Fruit fly (Drosophila melanogaster) whole organism, wandering third instar larva: Measurements from ENCODE around the gene CG12170.

Source experiments
- CG9705 ChIP-seq: fragments of 200-800 bp; sonication (Bioruptor generic); optimal IDR thresholded peaks from 2 replicates; lab custom pipeline; 2018; ENCODE audit warnings: missing biosample characterization, mild to moderate bottlenecking, missing genetic modification characterization
- GATAd ChIP-seq: sonication (Bioruptor generic); optimal IDR thresholded peaks from 2 replicates; lab custom pipeline; 2016; ENCODE audit warnings: missing biosample characterization, missing genetic modification characterization
- HLH106 ChIP-seq: fragments of 200-800 bp; optimal IDR thresholded peaks from 3 replicates; lab custom pipeline; 2019; ENCODE audit warnings: missing biosample characterization, mild to moderate bottlenecking, missing genetic modification characterization, moderate library complexity
- Hnf4 ChIP-seq: fragments of 200-800 bp; sonication (Bioruptor generic); optimal IDR thresholded peaks from 2 replicates; lab custom pipeline; 2016; ENCODE audit warnings: missing biosample characterization, mild to moderate bottlenecking, missing genetic modification characterization
- Mio ChIP-seq: sonication (Bioruptor generic); optimal IDR thresholded peaks from 2 replicates; lab custom pipeline; 2016; ENCODE audit warnings: missing biosample characterization, missing genetic modification characterization
- N ChIP-seq: fragments of >200 bp; optimal IDR thresholded peaks from 2 replicates; lab custom pipeline; 2018; ENCODE audit warnings: missing biosample characterization, missing external identifiers, missing genetic modification characterization
- OdsH ChIP-seq: fragments of 200-800 bp; sonication (Bioruptor generic); optimal IDR thresholded peaks from 2 replicates; lab custom pipeline; 2016; ENCODE audit warnings: missing biosample characterization, mild to moderate bottlenecking, missing genetic modification characterization
- Rel ChIP-seq, 2 experiments: fragments of 200-800 bp; sonication (Bioruptor generic) in 1 of 2; optimal IDR thresholded peaks; 2 replicates in 1 of 2; 3 replicates in 1 of 2; lab custom pipeline; 2016 to 2019; ENCODE audit warnings: mild to moderate bottlenecking in 2 of 2, missing biosample characterization in 2 of 2, missing genetic modification characterization in 2 of 2, moderate library complexity in 1 of 2
- Sp1 ChIP-seq: fragments of 200-800 bp; sonication (Bioruptor generic); optimal IDR thresholded peaks from 3 replicates; lab custom pipeline; 2019; ENCODE audit warnings: missing biosample characterization, mild to moderate bottlenecking, missing genetic modification characterization, moderate library complexity
- br ChIP-seq: fragments of 200-800 bp; sonication (Bioruptor generic); optimal IDR thresholded peaks from 2 replicates; lab custom pipeline; 2016; ENCODE audit warnings: missing biosample characterization, missing genetic modification characterization
- dsf ChIP-seq: sonication (Bioruptor generic); optimal IDR thresholded peaks from 2 replicates; lab custom pipeline; 2016; ENCODE audit warnings: missing biosample characterization, missing genetic modification characterization, borderline replicate concordance
- ey ChIP-seq: fragments of 200-800 bp; sonication (Bioruptor generic); optimal IDR thresholded peaks from 2 replicates; lab custom pipeline; 2016; ENCODE audit warnings: missing biosample characterization, missing genetic modification characterization
- foxo ChIP-seq, 2 experiments: fragments of 200-800 bp; sonication (Bioruptor generic); optimal IDR thresholded peaks; 2 replicates in 1 of 2; 3 replicates in 1 of 2; lab custom pipeline; 2016 to 2017; ENCODE audit warnings: missing biosample characterization in 2 of 2, missing genetic modification characterization in 2 of 2
- fru ChIP-seq: fragments of 200-800 bp; sonication (Bioruptor generic); optimal IDR thresholded peaks from 3 replicates; lab custom pipeline; 2016; ENCODE audit warnings: missing biosample characterization, mild to moderate bottlenecking, missing genetic modification characterization
- h ChIP-seq: fragments of 200-800 bp; sonication (Bioruptor generic); optimal IDR thresholded peaks from 3 replicates; lab custom pipeline; 2016; ENCODE audit warnings: missing biosample characterization, mild to moderate bottlenecking, missing genetic modification characterization
- jim ChIP-seq: fragments of 175-275, 200-325 bp; sonication (Bioruptor generic); optimal IDR thresholded peaks from 2 replicates; lab custom pipeline; 2016; ENCODE audit warnings: missing biosample characterization, mild to moderate bottlenecking, missing genetic modification characterization
- pan ChIP-seq: fragments of >200 bp; optimal IDR thresholded peaks from 2 replicates; lab custom pipeline; 2017
- rgr ChIP-seq: fragments of 200-800 bp; sonication (Bioruptor generic); optimal IDR thresholded peaks from 3 replicates; lab custom pipeline; 2016; ENCODE audit warnings: missing biosample characterization, mild to moderate bottlenecking, missing genetic modification characterization
- tai ChIP-seq: sonication (Bioruptor generic); optimal IDR thresholded peaks from 2 replicates; lab custom pipeline; 2016; ENCODE audit warnings: missing biosample characterization, missing genetic modification characterization
- usp ChIP-seq: fragments of >200 bp; optimal IDR thresholded peaks from 2 replicates; lab custom pipeline; 2017; ENCODE audit warnings: missing biosample characterization, missing genetic modification characterization
- woc ChIP-seq: sonication (Bioruptor generic); optimal IDR thresholded peaks from 2 replicates; lab custom pipeline; 2016; ENCODE audit warnings: missing biosample characterization, mild to moderate bottlenecking, missing genetic modification characterization

The CG12170 gene

dm6 chr3R:5686049-5686757 lies 49.2 kb downstream of the CG12170 start:
- no peak for TF ChIP-seq Mio (GFP tag; lab: Kevin White, UChicago)
- TF ChIP-seq h (GFP tag; lab: Kevin White, UChicago) = peak; percentile 51
- peak; percentile 30 for TF ChIP-seq Hnf4 (GFP tag; lab: Kevin White, UChicago)
- peak; percentile 16 for TF ChIP-seq Sp1 (GFP tag; lab: Kevin White, UChicago)
- TF ChIP-seq HLH106 (tag; lab: Kevin White, UChicago) = peak; percentile 51
- TF ChIP-seq jim = no peak
- TF ChIP-seq br (GFP tag; lab: Kevin White, UChicago) = peak; percentile 40
- no peak for TF ChIP-seq Rel (GFP tag; optimal IDR thresholded peaks at IDR 0.05; lab: Kevin White, UChicago)
- no peak for TF ChIP-seq Rel (tag; optimal IDR thresholded peaks at IDR 0.05; lab: Kevin White, UChicago)
- TF ChIP-seq OdsH = peak; percentile 30
- peak in 1 of 2 experiments; percentile 63 for TF ChIP-seq foxo (GFP tag; optimal IDR thresholded peaks at IDR 0.05; lab: Kevin White, UChicago)
- peak; percentile 67 for TF ChIP-seq fru (GFP tag; lab: Kevin White, UChicago)
- peak; percentile 36 for TF ChIP-seq ey
- TF ChIP-seq woc (GFP tag; lab: Kevin White, UChicago) = peak; percentile 51
- TF ChIP-seq pan (lab: Kevin White, UChicago) = no peak
- TF ChIP-seq N (GFP tag; lab: Kevin White, UChicago) = no peak
- peak; percentile 46 for TF ChIP-seq rgr (GFP tag; lab: Kevin White, UChicago)
- TF ChIP-seq usp = no peak
- no peak for TF ChIP-seq GATAd
- TF ChIP-seq tai (GFP tag; lab: Kevin White, UChicago) = no peak
- TF ChIP-seq CG9705 = no peak
- TF ChIP-seq dsf = no peak
